Worm (Caenorhabditis elegans): ENCODE data around the gene idpp-14.

DNA sequence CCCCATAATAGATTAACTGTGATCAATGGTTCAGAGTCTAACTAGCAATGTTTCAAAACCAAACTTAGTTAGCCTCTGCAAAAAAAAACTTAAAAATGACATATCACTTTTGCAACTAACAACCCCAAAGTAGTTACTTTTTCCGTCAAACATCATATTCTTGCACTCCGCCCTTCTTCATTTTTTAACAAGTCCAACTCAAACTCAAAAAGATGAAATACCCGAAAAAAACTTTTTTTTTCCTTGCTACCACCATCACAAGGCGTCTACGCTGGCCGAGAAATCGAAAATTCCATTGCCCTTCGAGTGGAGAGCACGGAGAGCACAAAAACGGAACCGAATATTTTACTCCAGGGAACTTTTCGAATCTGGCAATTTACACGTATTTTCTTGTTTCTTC lies 23.7 kb downstream of the idpp-14 start:
- TF ChIP-seq flt-1 (GFP tag; IDR thresholded peaks at IDR 0.05) = no peak
- TF ChIP-seq ama-1 (optimal IDR thresholded peaks at IDR 0.05) = no peak
- no peak for TF ChIP-seq hmbx-1 (tag; optimal IDR thresholded peaks at IDR 0.05)
- no peak for TF ChIP-seq hmg-4 (GFP tag; optimal IDR thresholded peaks at IDR 0.05)
- no peak for TF ChIP-seq aly-1 (tag; optimal IDR thresholded peaks at IDR 0.05)
- no peak for TF ChIP-seq ceh-36 (tag; optimal IDR thresholded peaks at IDR 0.05)
- no peak for TF ChIP-seq F13C5.2 (tag; optimal IDR thresholded peaks at IDR 0.05)
- TF ChIP-seq tbx-37 (GFP tag; conservative IDR thresholded peaks at IDR 0.05) = no peak
- TF ChIP-seq B0310.2 (tag; optimal IDR thresholded peaks at IDR 0.05) = no peak
- no peak for TF ChIP-seq tra-4 (tag; optimal IDR thresholded peaks at IDR 0.05)
- no peak for TF ChIP-seq pes-1 (GFP tag; IDR thresholded peaks at IDR 0.05)
- no peak for TF ChIP-seq hnd-1 (tag; optimal IDR thresholded peaks at IDR 0.05)
